Worm (Caenorhabditis elegans) whole organism, L2 larva: Measurements from ENCODE around the gene C15H9.4.

Experiments
- alr-1 ChIP-seq: fragments of 150-350 bp; optimal IDR thresholded peaks from 2 replicates; lab custom pipeline; 2014; ENCODE audit warnings: missing biosample characterization, missing genetic modification characterization
- elt-3 ChIP-seq: sonication (generic microtip); optimal IDR thresholded peaks from 2 replicates; lab custom pipeline; 2017; ENCODE audit warnings: missing biosample characterization, missing genetic modification characterization
- lin-39 ChIP-seq: fragments of 150-350 bp; optimal IDR thresholded peaks from 2 replicates; lab custom pipeline; 2014; ENCODE audit warnings: missing biosample characterization, missing genetic modification reagents, missing genetic modification characterization
- nhr-6 ChIP-seq: fragments of 150-350 bp; optimal IDR thresholded peaks from 2 replicates; lab custom pipeline; 2014; ENCODE audit warnings: missing biosample characterization, missing genetic modification characterization
- nhr-77 ChIP-seq: fragments of 150-350 bp; optimal IDR thresholded peaks from 2 replicates; lab custom pipeline; 2014; ENCODE audit warnings: missing biosample characterization, missing genetic modification characterization
- skn-1 ChIP-seq: sonication (generic microtip); optimal IDR thresholded peaks from 2 replicates; lab custom pipeline; 2017; ENCODE audit warnings: missing biosample characterization, missing genetic modification characterization

DNA sequence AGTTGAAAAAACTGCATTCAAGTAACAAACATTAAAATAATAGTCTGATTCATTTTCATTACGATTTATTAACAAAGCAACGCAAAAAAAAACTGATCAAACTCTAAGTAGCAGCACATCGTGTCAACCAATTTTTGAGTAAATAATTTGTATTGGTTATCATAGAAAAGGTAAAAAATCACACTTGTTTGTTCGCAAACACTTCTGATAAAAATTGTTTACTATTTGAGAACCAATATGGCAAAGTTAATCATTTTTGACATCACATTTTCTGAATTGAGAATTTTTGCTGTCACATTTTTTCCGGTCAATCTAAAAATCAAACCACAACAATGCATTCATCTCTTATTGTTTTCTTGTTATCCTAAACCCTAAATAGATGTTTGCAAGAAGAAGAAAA, 23.8 kb downstream of the C15H9.4 start:
- no peak for TF ChIP-seq skn-1 (tag; lab: Kevin White, UChicago)
- TF ChIP-seq nhr-77 (tag; lab: Kevin White, UChicago): no peak
- no peak for TF ChIP-seq nhr-6 (tag; lab: Kevin White, UChicago)
- no peak for TF ChIP-seq alr-1
- no peak for TF ChIP-seq lin-39
- no peak for TF ChIP-seq elt-3 (tag; lab: Kevin White, UChicago)
